Fruit fly (Drosophila melanogaster): ENCODE results near the gene Axs.

The Axs gene

dm6 chrX:16683765-16684164 lies at the start of gene Axs (continued):
- peak; percentile 13; the same call in 1 of the 3 replicates for TF ChIP-seq CG2199 (GFP tag; IDR thresholded peaks at IDR 0.05)
- TF ChIP-seq CG17361 (GFP tag; IDR thresholded peaks at IDR 0.05), result no peak
- TF ChIP-seq CG18476 (GFP tag; optimal IDR thresholded peaks at IDR 0.05), result no peak
- peak; percentile 53 for TF ChIP-seq CHES-1-like (GFP tag; optimal IDR thresholded peaks at IDR 0.05)
- TF ChIP-seq nerfin-2 (GFP tag; IDR thresholded peaks at IDR 0.05; ENCODE audit: partially characterized antibody), result peak; percentile 52
- TF ChIP-seq wek (GFP tag; optimal IDR thresholded peaks at IDR 0.05), result no peak
- peak; percentile 87 for TF ChIP-seq Sry-β (GFP tag; optimal IDR thresholded peaks at IDR 0.05)
- TF ChIP-seq CG8924 (tag; optimal IDR thresholded peaks at IDR 0.05), result peak; percentile 35
- TF ChIP-seq CG12155 (GFP tag; optimal IDR thresholded peaks at IDR 0.05), result peak; percentile 99
- no peak for TF ChIP-seq CG11085 (GFP tag; IDR thresholded peaks at IDR 0.05)
- no peak for TF ChIP-seq twi (tag; optimal IDR thresholded peaks at IDR 0.05)
- no peak for TF ChIP-seq CG15011 (GFP tag; optimal IDR thresholded peaks at IDR 0.05)
- TF ChIP-seq CG7963 (GFP tag; IDR thresholded peaks at IDR 0.05; ENCODE audit: partially characterized antibody), result peak; percentile 60; the same call in 1 of the 3 replicates
- no peak for TF ChIP-seq CG8359 (GFP tag; optimal IDR thresholded peaks at IDR 0.05; ENCODE audit: borderline replicate concordance)
- TF ChIP-seq gro (GFP tag; optimal IDR thresholded peaks at IDR 0.05), result peak; percentile 51
- no peak for TF ChIP-seq CG4617 (GFP tag; optimal IDR thresholded peaks at IDR 0.05; ENCODE audit: borderline replicate concordance)
- TF ChIP-seq YL-1 (GFP tag; optimal IDR thresholded peaks at IDR 0.05), result peak; percentile 41
- TF ChIP-seq esg (GFP tag; conservative IDR thresholded peaks at IDR 0.05), result no peak
- peak; percentile 29 for TF ChIP-seq Mes4 (GFP tag; optimal IDR thresholded peaks at IDR 0.05)
- TF ChIP-seq grau (tag; optimal IDR thresholded peaks at IDR 0.05), result peak; percentile 38
- peak; percentile 34 for TF ChIP-seq NC2β (GFP tag; optimal IDR thresholded peaks at IDR 0.05)
- no peak for TF ChIP-seq Bdp1 (GFP tag; optimal IDR thresholded peaks at IDR 0.05)
- TF ChIP-seq tin (GFP tag; optimal IDR thresholded peaks at IDR 0.05), result no peak
- peak; percentile 54 for TF ChIP-seq Rfx (GFP tag; IDR thresholded peaks at IDR 0.05)
- TF ChIP-seq CG18011 (GFP tag; optimal IDR thresholded peaks at IDR 0.05), result peak; percentile 4
- no peak for TF ChIP-seq B-H2 (GFP tag; optimal IDR thresholded peaks at IDR 0.05)
- TF ChIP-seq zfh2 (GFP tag; optimal IDR thresholded peaks at IDR 0.05), result peak; percentile 30
- TF ChIP-seq CG13287 (GFP tag; IDR thresholded peaks at IDR 0.05; ENCODE audit: partially characterized antibody), result peak; percentile 77
- TF ChIP-seq Max (GFP tag; optimal IDR thresholded peaks at IDR 0.05), result no peak
- peak; percentile 51 for TF ChIP-seq HmgZ (tag; optimal IDR thresholded peaks at IDR 0.05)
- no peak for TF ChIP-seq kay (GFP tag; optimal IDR thresholded peaks at IDR 0.05)
- no peak for TF ChIP-seq CG3726 (GFP tag; IDR thresholded peaks at IDR 0.05)
- peak; percentile 43; the same call in 1 of the 2 replicates for TF ChIP-seq sob (GFP tag; IDR thresholded peaks at IDR 0.05)
- peak; percentile 52 for TF ChIP-seq slbo (GFP tag; IDR thresholded peaks at IDR 0.05)
- peak; percentile 85 for TF ChIP-seq CG8290 (GFP tag; optimal IDR thresholded peaks at IDR 0.05)
- peak; percentile 54 to 87 for TF ChIP-seq CG8290 (tag; optimal IDR thresholded peaks at IDR 0.05)
- TF ChIP-seq CG11093 (GFP tag; IDR thresholded peaks at IDR 0.05), result no peak
- no peak for TF ChIP-seq CG4328 (GFP tag; optimal IDR thresholded peaks at IDR 0.05)
- TF ChIP-seq Hr51 (GFP tag; optimal IDR thresholded peaks at IDR 0.05), result peak in 1 of 2 experiments; percentile 3
- no peak for TF ChIP-seq CrebB (tag; optimal IDR thresholded peaks at IDR 0.05)
- no peak for TF ChIP-seq Hr39 (optimal IDR thresholded peaks at IDR 0.05)
- TF ChIP-seq chinmo (GFP tag; IDR thresholded peaks at IDR 0.05; ENCODE audit: partially characterized antibody), result peak; percentile 99
- peak; percentile 50 for TF ChIP-seq hbn (GFP tag; IDR thresholded peaks at IDR 0.05; ENCODE audit: partially characterized antibody)
- no peak for TF ChIP-seq Doc2 (GFP tag; IDR thresholded peaks at IDR 0.05)
- no peak for TF ChIP-seq tup (GFP tag; optimal IDR thresholded peaks at IDR 0.05)
- TF ChIP-seq jing (GFP tag; optimal IDR thresholded peaks at IDR 0.05), result no peak
- TF ChIP-seq CG11696 (GFP tag; IDR thresholded peaks at IDR 0.05), result no peak
- TF ChIP-seq cg (GFP tag; optimal IDR thresholded peaks at IDR 0.05), result peak; percentile 13
- TF ChIP-seq CG4854 (GFP tag; optimal IDR thresholded peaks at IDR 0.05), result no peak
- no peak for TF ChIP-seq CG11456 (GFP tag; IDR thresholded peaks at IDR 0.05)
- TF ChIP-seq CG12659 (GFP tag; optimal IDR thresholded peaks at IDR 0.05), result peak; percentile 50

Data from whole organism, embryonic.